Worm (Caenorhabditis elegans) whole organism, L3 larva: ENCODE measurements around the gene Y57G11C.1130.

Experiments
- jun-1 ChIP-seq: fragments of 150-350 bp; optimal IDR thresholded peaks from 2 replicates; lab custom pipeline; 2014; ENCODE audit warnings: missing biosample characterization, missing genetic modification reagents, missing genetic modification characterization
- unc-62 ChIP-seq: fragments of 150-350 bp; sonication (generic microtip); optimal IDR thresholded peaks from 4 replicates; lab custom pipeline; 2014; ENCODE audit warnings: missing biosample characterization, missing genetic modification reagents, missing genetic modification characterization
- zag-1 ChIP-seq: fragments of 150-350 bp; optimal IDR thresholded peaks from 2 replicates; lab custom pipeline; 2014; ENCODE audit warnings: missing biosample characterization, missing genetic modification characterization
- ztf-4 ChIP-seq: fragments of 150-350 bp; optimal IDR thresholded peaks from 2 replicates; lab custom pipeline; 2014; ENCODE audit warnings: missing biosample characterization, missing genetic modification characterization

- no peak for TF ChIP-seq ztf-4 (tag; lab: Kevin White, UChicago)
- TF ChIP-seq jun-1 (tag; lab: Kevin White, UChicago) = no peak
- no peak for TF ChIP-seq unc-62 (GFP tag; lab: Kevin White, UChicago)
- TF ChIP-seq zag-1 (tag; lab: Kevin White, UChicago) = no peak
Measured at ce11 chrIV:14822267-14822666, 40.0 kb downstream of the Y57G11C.1130 start.
